Worm (Caenorhabditis elegans) whole organism, L4 larva: ENCODE results near the gene F10E7.9.

Source experiments
- D1046.2 ChIP-seq: fragments of 200-800 bp; sonication (Bioruptor generic); IDR thresholded peaks from 2 replicates; pipeline ENCODE4 v1.3.6; 2022; ENCODE audit warnings: missing genetic modification characterization, missing compliant biosample characterization
- F49E8.2 ChIP-seq: sonication (generic microtip); optimal IDR thresholded peaks from 2 replicates; lab custom pipeline; 2016; ENCODE audit warnings: missing compliant biosample characterization, mild to moderate bottlenecking, missing genetic modification characterization, borderline replicate concordance
- daf-12 ChIP-seq: fragments of 150-350 bp; optimal IDR thresholded peaks from 2 replicates; lab custom pipeline; 2014; ENCODE audit warnings: missing biosample characterization, missing genetic modification reagents, missing genetic modification characterization
- egl-27 ChIP-seq: sonication (generic microtip); optimal IDR thresholded peaks from 3 replicates; lab custom pipeline; 2017; ENCODE audit warnings: missing biosample characterization, missing genetic modification reagents, missing genetic modification characterization
- lin-1 ChIP-seq: fragments of 200-800 bp; sonication (Bioruptor generic); IDR thresholded peaks from 2 replicates; pipeline ENCODE4 v1.3.6; 2022; ENCODE audit warnings: missing genetic modification reagents, missing genetic modification characterization, missing compliant biosample characterization
- nhr-77 ChIP-seq: fragments of 150-350 bp; optimal IDR thresholded peaks from 2 replicates; lab custom pipeline; 2014; ENCODE audit warnings: missing biosample characterization, missing genetic modification characterization
- unc-62 ChIP-seq, 3 experiments: fragments of 150-350 bp in 1 of 3; sonication (generic microtip); optimal IDR thresholded peaks in 2 of 3; peaks in 1 of 3; 1 replicate in 1 of 3; 2 replicates in 2 of 3; lab custom pipeline; 2014 to 2017; ENCODE audit warnings: missing biosample characterization in 3 of 3, missing genetic modification characterization in 3 of 3, missing genetic modification reagents in 3 of 3, missing genotype in 1 of 3

DNA sequence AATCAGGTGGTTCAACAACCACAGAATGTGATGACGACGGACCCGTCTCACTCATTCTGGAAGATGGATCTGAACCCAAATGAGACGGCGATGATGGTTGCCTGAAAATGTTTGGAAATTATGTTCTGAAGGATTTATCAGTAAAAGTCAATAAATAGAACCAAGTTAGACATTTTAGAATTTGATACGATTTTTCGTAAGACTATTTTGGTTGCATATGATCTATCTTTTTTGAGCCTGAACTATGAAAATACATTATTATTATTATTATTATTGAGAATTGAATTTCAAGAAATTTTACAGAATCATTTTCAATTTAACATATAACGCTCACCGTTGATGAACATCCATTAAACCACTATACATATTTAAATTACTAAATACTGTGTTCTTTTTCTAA is at the start of gene F10E7.9:
- TF ChIP-seq lin-1: no peak
- no peak for TF ChIP-seq F49E8.2 (tag; lab: Kevin White, UChicago)
- TF ChIP-seq D1046.2 (GFP tag; lab: Robert Waterston, UW): no peak
- TF ChIP-seq egl-27 (tag; lab: Kevin White, UChicago): no peak
- no peak for TF ChIP-seq unc-62 (GFP tag; optimal IDR thresholded peaks at IDR 0.05 in 1 of 2; lab: Kevin White, UChicago)
- TF ChIP-seq unc-62 (tag; optimal IDR thresholded peaks at IDR 0.05; lab: Kevin White, UChicago): no peak
- no peak for TF ChIP-seq daf-12 (tag; lab: Kevin White, UChicago)
- TF ChIP-seq nhr-77 (tag; lab: Kevin White, UChicago): no peak
